Worm (Caenorhabditis elegans) whole organism, L1 larva: ENCODE results near the gene F28B12.1.
A peak's percentile ranks its signal among the peaks of the same experiment; 100 is the strongest.

Experiments
- C34B4.2 ChIP-seq: sonication (generic microtip); optimal IDR thresholded peaks from 2 replicates; lab custom pipeline; 2017; ENCODE audit warnings: mild to moderate bottlenecking, missing genetic modification characterization, missing compliant biosample characterization
- Y116A8C.19 ChIP-seq: sonication (generic microtip); optimal IDR thresholded peaks from 2 replicates; lab custom pipeline; 2016; ENCODE audit warnings: missing compliant biosample characterization, missing genetic modification characterization, borderline replicate concordance
- alr-1 ChIP-seq: fragments of 200-800 bp; sonication (Bioruptor generic); optimal IDR thresholded peaks from 2 replicates; lab custom pipeline; 2018; ENCODE audit warnings: borderline replicate concordance, mild to moderate bottlenecking, missing genetic modification characterization, missing compliant biosample characterization
- ceh-82 ChIP-seq, 3 experiments: fragments of 150-350 bp in 1 of 3; sonication (generic microtip) in 2 of 3; optimal IDR thresholded peaks; 2 replicates each; lab custom pipeline; 2014 to 2017; ENCODE audit warnings: missing biosample characterization in 3 of 3, missing genetic modification characterization in 3 of 3
- ceh-88 ChIP-seq: fragments of 200-800 bp; sonication (Bioruptor generic); IDR thresholded peaks from 2 replicates; pipeline ENCODE4 v1.3.6; 2022; ENCODE audit warnings: missing genetic modification characterization, missing compliant biosample characterization
- dpl-1 ChIP-seq, 3 experiments: fragments of 150-350 bp in 2 of 3; sonication (generic microtip) in 1 of 3; optimal IDR thresholded peaks; 2 replicates each; lab custom pipeline; 2014 to 2017; ENCODE audit warnings: missing biosample characterization in 3 of 3, missing genetic modification characterization in 3 of 3, missing genetic modification reagents in 3 of 3
- dsc-1 ChIP-seq: sonication (generic microtip); optimal IDR thresholded peaks from 2 replicates; lab custom pipeline; 2016; ENCODE audit warnings: mild to moderate bottlenecking, missing genetic modification characterization, missing compliant biosample characterization
- efl-1 ChIP-seq, 4 experiments: fragments of 150-350 bp; optimal IDR thresholded peaks in 3 of 4; peaks in 1 of 4; 1 replicate in 1 of 4; 2 replicates in 3 of 4; lab custom pipeline; 2014; ENCODE audit warnings: missing biosample characterization in 2 of 4, missing genetic modification characterization in 2 of 4, missing genetic modification reagents in 2 of 4
- efl-3 ChIP-seq: fragments of 200-800 bp; sonication (Bioruptor generic); optimal IDR thresholded peaks from 2 replicates; lab custom pipeline; 2018; ENCODE audit warnings: mild to moderate bottlenecking, missing genetic modification characterization, missing compliant biosample characterization
- egl-13 ChIP-seq: sonication (generic microtip); optimal IDR thresholded peaks from 2 replicates; lab custom pipeline; 2016; ENCODE audit warnings: missing genotype, missing genetic modification reagents, missing genetic modification characterization, missing compliant biosample characterization
- fkh-10 ChIP-seq: sonication (generic microtip); optimal IDR thresholded peaks from 2 replicates; lab custom pipeline; 2017; ENCODE audit warnings: missing biosample characterization, missing genetic modification reagents, missing genetic modification characterization
- fkh-4 ChIP-seq: sonication (generic microtip); optimal IDR thresholded peaks from 2 replicates; lab custom pipeline; 2016; ENCODE audit warnings: missing compliant biosample characterization, missing genetic modification characterization, borderline replicate concordance
- fkh-8 ChIP-seq: sonication (generic microtip); optimal IDR thresholded peaks from 2 replicates; lab custom pipeline; 2016; ENCODE audit warnings: mild to moderate bottlenecking, missing genetic modification characterization, missing compliant biosample characterization
- fos-1 ChIP-seq: fragments of 150-350 bp; optimal IDR thresholded peaks from 2 replicates; lab custom pipeline; 2014; ENCODE audit warnings: missing biosample characterization, missing genetic modification characterization
- isw-1 ChIP-seq: fragments of 200-800 bp; sonication (Bioruptor generic); IDR thresholded peaks from 2 replicates; pipeline ENCODE4 v1.3.6; 2022; ENCODE audit warnings: missing genetic modification characterization, missing compliant biosample characterization
- jun-1 ChIP-seq: fragments of 150-350 bp; optimal IDR thresholded peaks from 2 replicates; lab custom pipeline; 2014; ENCODE audit warnings: missing biosample characterization, missing genetic modification reagents, missing genetic modification characterization
- lin-14 ChIP-seq: fragments of 200-800 bp; sonication (Bioruptor generic); optimal IDR thresholded peaks from 2 replicates; lab custom pipeline; 2018; ENCODE audit warnings: mild to moderate bottlenecking, missing genetic modification characterization, moderate library complexity, missing compliant biosample characterization
- lin-35 ChIP-seq, 2 experiments: fragments of 150-350 bp; optimal IDR thresholded peaks; 2 replicates each; lab custom pipeline; 2014; ENCODE audit warnings: missing biosample characterization in 2 of 2, missing genetic modification characterization in 2 of 2, missing genetic modification reagents in 2 of 2
- lsy-2 ChIP-seq, 2 experiments: fragments of 150-350 bp; optimal IDR thresholded peaks; 2 replicates each; lab custom pipeline; 2014; ENCODE audit warnings: missing biosample characterization in 2 of 2, missing genetic modification characterization in 2 of 2
- mdl-1 ChIP-seq, 2 experiments: fragments of 150-350 bp; optimal IDR thresholded peaks; 2 replicates each; lab custom pipeline; 2014 to 2017; ENCODE audit warnings: missing biosample characterization in 2 of 2, missing genetic modification characterization in 2 of 2, inconsistent platforms in 1 of 2
- nhr-237 ChIP-seq: fragments of 150-350 bp; optimal IDR thresholded peaks from 2 replicates; lab custom pipeline; 2014; ENCODE audit warnings: missing biosample characterization, missing genetic modification characterization
- nhr-47 ChIP-seq: sonication (generic microtip); optimal IDR thresholded peaks from 2 replicates; lab custom pipeline; 2016; ENCODE audit warnings: mild to moderate bottlenecking, missing genetic modification characterization, moderate library complexity, missing compliant biosample characterization
- nhr-71 ChIP-seq: sonication (generic microtip); optimal IDR thresholded peaks from 2 replicates; lab custom pipeline; 2016; ENCODE audit warnings: mild to moderate bottlenecking, missing genetic modification characterization, moderate library complexity, missing compliant biosample characterization
- nhr-77 ChIP-seq: fragments of 150-350 bp; optimal IDR thresholded peaks from 2 replicates; lab custom pipeline; 2014; ENCODE audit warnings: missing biosample characterization, missing genetic modification characterization
- nhr-84 ChIP-seq: sonication (generic microtip); optimal IDR thresholded peaks from 2 replicates; lab custom pipeline; 2017; ENCODE audit warnings: missing biosample characterization, missing genetic modification characterization
- rnt-1 ChIP-seq: sonication (generic microtip); optimal IDR thresholded peaks from 2 replicates; lab custom pipeline; 2016; ENCODE audit warnings: mild to moderate bottlenecking, missing genetic modification characterization, moderate library complexity, missing compliant biosample characterization
- skn-1 ChIP-seq: fragments of 150-350 bp; optimal IDR thresholded peaks from 2 replicates; lab custom pipeline; 2014; ENCODE audit warnings: missing biosample characterization, missing genetic modification characterization
- snpc-4 ChIP-seq: fragments of 150-350 bp; optimal IDR thresholded peaks from 2 replicates; lab custom pipeline; 2014; ENCODE audit warnings: missing biosample characterization, missing genetic modification characterization
- snu-23 ChIP-seq: sonication (generic microtip); optimal IDR thresholded peaks from 2 replicates; lab custom pipeline; 2016; ENCODE audit warnings: missing genetic modification characterization, missing compliant biosample characterization
- swsn-7 ChIP-seq: sonication (generic microtip); optimal IDR thresholded peaks from 2 replicates; lab custom pipeline; 2016; ENCODE audit warnings: missing genetic modification characterization, missing compliant biosample characterization
- tbx-2 ChIP-seq: sonication (generic microtip); optimal IDR thresholded peaks from 2 replicates; lab custom pipeline; 2016; ENCODE audit warnings: missing genetic modification characterization, missing compliant biosample characterization
- unc-130 ChIP-seq: fragments of 150-350 bp; optimal IDR thresholded peaks from 2 replicates; lab custom pipeline; 2017; ENCODE audit warnings: missing biosample characterization, missing genetic modification characterization, inconsistent platforms
- unc-62 ChIP-seq: fragments of 150-350 bp; optimal IDR thresholded peaks from 2 replicates; lab custom pipeline; 2014; ENCODE audit warnings: missing biosample characterization, missing genetic modification reagents, missing genetic modification characterization
- unc-86 ChIP-seq: sonication (generic microtip); optimal IDR thresholded peaks from 2 replicates; lab custom pipeline; 2016; ENCODE audit warnings: missing genetic modification characterization, missing compliant biosample characterization
- unc-98 ChIP-seq: fragments of 200-800 bp; sonication (Bioruptor generic); IDR thresholded peaks from 2 replicates; pipeline ENCODE4 v1.3.6; 2022; ENCODE audit warnings: missing genetic modification characterization, missing compliant biosample characterization
- xbp-1 ChIP-seq: sonication (generic microtip); optimal IDR thresholded peaks from 2 replicates; lab custom pipeline; 2016; ENCODE audit warnings: missing genetic modification characterization, missing compliant biosample characterization
- zag-1 ChIP-seq: fragments of 150-350 bp; optimal IDR thresholded peaks from 2 replicates; lab custom pipeline; 2014; ENCODE audit warnings: missing biosample characterization, missing genetic modification characterization
- zip-4 ChIP-seq: fragments of 200-800 bp; sonication (Bioruptor generic); optimal IDR thresholded peaks from 2 replicates; lab custom pipeline; 2018; ENCODE audit warnings: mild to moderate bottlenecking, missing genetic modification characterization, moderate library complexity, missing compliant biosample characterization
- ztf-11 ChIP-seq, 2 experiments: sonication (generic microtip); optimal IDR thresholded peaks; 2 replicates each; lab custom pipeline; 2016 to 2017; ENCODE audit warnings: missing genetic modification characterization in 2 of 2, missing biosample characterization in 1 of 2, missing compliant biosample characterization in 1 of 2
- ztf-4 ChIP-seq: fragments of 150-350 bp; optimal IDR thresholded peaks from 2 replicates; lab custom pipeline; 2014; ENCODE audit warnings: missing biosample characterization, missing genetic modification characterization

The F28B12.1 gene

ce11 chrII:5962343-5962742, 19.6 kb downstream of the F28B12.1 start:
- TF ChIP-seq lsy-2 (tag; optimal IDR thresholded peaks at IDR 0.05; lab: Kevin White, UChicago) (peak in 1 of 2 experiments; percentile 15), C34B4.2 (tag; lab: Kevin White, UChicago) (no peak), ceh-88 (GFP tag; lab: Robert Waterston, UW) (no peak), ceh-82 (tag; optimal IDR thresholded peaks at IDR 0.05; lab: Kevin White, UChicago) (peak in 1 of 3 experiments; percentile 16), unc-98 (GFP tag; lab: Robert Waterston, UW) (no peak), fkh-10 (GFP tag; lab: Kevin White, UChicago) (peak; percentile 69), nhr-71 (tag; lab: Kevin White, UChicago) (peak; percentile 8), zag-1 (no peak), efl-3 (GFP tag; lab: Kevin White, UChicago) (no peak), dsc-1 (tag; lab: Kevin White, UChicago) (no peak), ztf-11 (tag; optimal IDR thresholded peaks at IDR 0.05; lab: Kevin White, UChicago) (no peak), lin-14 (GFP tag; lab: Kevin White, UChicago) (peak; percentile 53), nhr-237 (tag; lab: Kevin White, UChicago) (no peak), snpc-4 (no peak)

ce11 chrII:5964962-5965361, 22.2 kb downstream of the F28B12.1 start:
- TF ChIP-seq ztf-4 (tag; lab: Kevin White, UChicago) (peak; percentile 13), ceh-82 (tag; optimal IDR thresholded peaks at IDR 0.05; lab: Kevin White, UChicago) (no peak), fkh-8 (tag; lab: Kevin White, UChicago) (peak; percentile 63), unc-62 (GFP tag; lab: Kevin White, UChicago) (no peak), fos-1 (tag; lab: Kevin White, UChicago) (no peak), nhr-71 (tag; lab: Kevin White, UChicago) (peak; percentile 0), dsc-1 (tag; lab: Kevin White, UChicago) (peak; percentile 49)

DNA sequence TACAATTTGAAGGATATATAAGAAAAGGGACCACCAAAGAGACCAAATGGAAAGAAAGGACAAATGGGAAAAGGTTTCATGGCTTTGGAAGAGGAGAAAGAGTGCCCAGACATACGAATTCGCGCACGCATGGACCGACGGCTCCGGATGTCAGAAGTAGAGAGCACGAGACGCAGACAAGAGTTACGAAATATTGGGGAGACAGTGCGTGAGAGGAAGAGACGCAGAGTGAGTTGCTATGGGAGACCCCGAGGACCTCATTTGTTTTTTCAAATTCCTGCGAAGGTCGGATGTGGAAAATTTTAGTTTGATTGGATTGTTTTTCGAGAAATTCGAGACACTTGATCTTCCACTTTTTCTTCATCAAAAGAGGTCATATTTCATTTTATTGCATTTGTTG, 23.9 kb downstream of the F28B12.1 start:
- peak; percentile 13 for TF ChIP-seq fkh-10 (GFP tag; lab: Kevin White, UChicago)
- TF ChIP-seq lsy-2 (tag; optimal IDR thresholded peaks at IDR 0.05; lab: Kevin White, UChicago): peak in 1 of 2 experiments; percentile 37
- no peak for TF ChIP-seq alr-1 (tag; lab: Kevin White, UChicago)
- TF ChIP-seq nhr-84 (tag; lab: Kevin White, UChicago): no peak
- TF ChIP-seq unc-86 (tag; lab: Kevin White, UChicago): peak; percentile 48
- no peak for TF ChIP-seq ceh-88 (GFP tag; lab: Robert Waterston, UW)
- TF ChIP-seq efl-1 (optimal IDR thresholded peaks at IDR 0.05; lab: Kevin White, UChicago): peak; percentile 20 to 53
- TF ChIP-seq efl-1 (GFP tag; optimal IDR thresholded peaks at IDR 0.05 in 1 of 2; lab: Kevin White, UChicago): peak in 1 of 2 experiments; percentile 80
- TF ChIP-seq dpl-1 (GFP tag; optimal IDR thresholded peaks at IDR 0.05; lab: Kevin White, UChicago): no peak
- TF ChIP-seq rnt-1 (tag; lab: Kevin White, UChicago): no peak
- no peak for TF ChIP-seq snu-23
- TF ChIP-seq skn-1: peak; percentile 53
- TF ChIP-seq zip-4 (GFP tag; lab: Kevin White, UChicago): peak; percentile 74
- no peak for TF ChIP-seq jun-1 (tag; lab: Kevin White, UChicago)
- peak; percentile 59 for TF ChIP-seq nhr-47 (tag; lab: Kevin White, UChicago)
- peak; percentile 23 to 73 (median 51) for TF ChIP-seq ceh-82 (tag; optimal IDR thresholded peaks at IDR 0.05; lab: Kevin White, UChicago)
- no peak for TF ChIP-seq Y116A8C.19 (tag; lab: Kevin White, UChicago)
- peak; percentile 93 for TF ChIP-seq fkh-8 (tag; lab: Kevin White, UChicago)
- peak; percentile 20 for TF ChIP-seq egl-13 (tag; lab: Kevin White, UChicago)
- peak; percentile 35 for TF ChIP-seq tbx-2
- TF ChIP-seq xbp-1 (tag; lab: Kevin White, UChicago): no peak
- TF ChIP-seq nhr-77 (tag; lab: Kevin White, UChicago): no peak
- peak; percentile 57 for TF ChIP-seq isw-1 (GFP tag; lab: Robert Waterston, UW)
- TF ChIP-seq fkh-4: no peak
- peak; percentile 30 for TF ChIP-seq swsn-7 (tag; lab: Kevin White, UChicago)
- no peak for TF ChIP-seq unc-62 (GFP tag; lab: Kevin White, UChicago)
- TF ChIP-seq mdl-1 (tag; optimal IDR thresholded peaks at IDR 0.05; lab: Kevin White, UChicago): no peak
- TF ChIP-seq lin-14 (GFP tag; lab: Kevin White, UChicago): peak; percentile 73
- peak; percentile 55 for TF ChIP-seq snpc-4
- TF ChIP-seq lin-35 (GFP tag; optimal IDR thresholded peaks at IDR 0.05; lab: Kevin White, UChicago): peak in 1 of 2 experiments; percentile 5
- no peak for TF ChIP-seq unc-130 (tag; lab: Kevin White, UChicago)
- TF ChIP-seq nhr-71 (tag; lab: Kevin White, UChicago): peak; percentile 64
